Fruit fly (Drosophila melanogaster) Kc167 (cell line): Measurements from ENCODE around the gene TpnC25D.

Experiments used
- Myc ChIP-seq: fragments of >200 bp; optimal IDR thresholded peaks from 2 replicates; lab custom pipeline; 2017; ENCODE audit warnings: missing external identifiers
- Sin3A ChIP-seq: fragments of >200 bp; optimal IDR thresholded peaks from 2 replicates; lab custom pipeline; 2018; ENCODE audit warnings: missing external identifiers
- h ChIP-seq: fragments of >200 bp; optimal IDR thresholded peaks from 3 replicates; lab custom pipeline; 2018; ENCODE audit warnings: missing external identifiers
- insv ChIP-seq: fragments of >200 bp; optimal IDR thresholded peaks from 3 replicates; lab custom pipeline; 2018; ENCODE audit warnings: missing external identifiers
- psq ChIP-seq: fragments of >200 bp; optimal IDR thresholded peaks from 2 replicates; lab custom pipeline; 2017; ENCODE audit warnings: missing external identifiers
- ttk ChIP-seq: sonication (Bioruptor generic); optimal IDR thresholded peaks from 2 replicates; lab custom pipeline; 2017; ENCODE audit warnings: missing external identifiers

DNA sequence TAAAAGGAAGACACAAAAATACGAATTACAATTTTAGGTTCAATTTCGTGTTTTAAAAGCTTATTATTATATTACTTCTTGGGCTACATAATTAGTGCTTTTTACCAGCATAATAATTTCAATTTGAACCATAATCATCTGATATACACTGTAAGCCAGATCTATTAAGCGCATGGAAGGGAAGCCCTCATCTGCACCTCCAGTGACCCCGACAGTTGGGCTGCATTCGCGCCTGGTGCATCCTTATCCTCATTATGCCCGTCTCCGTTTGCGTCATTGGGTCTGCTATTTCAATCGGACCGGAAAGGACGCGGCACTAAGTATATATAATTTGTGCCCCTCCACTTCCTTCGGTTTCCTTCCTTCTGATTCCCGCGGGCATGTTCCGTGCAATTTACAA, 35.2 kb downstream of the TpnC25D start:
- no peak for TF ChIP-seq insv (lab: Kevin White, UChicago)
- TF ChIP-seq psq (lab: Kevin White, UChicago), result no peak
- no peak for TF ChIP-seq Sin3A (lab: Kevin White, UChicago)
- no peak for TF ChIP-seq Myc (lab: Kevin White, UChicago)
- no peak for TF ChIP-seq h (lab: Kevin White, UChicago)
- no peak for TF ChIP-seq ttk
